Worm (Caenorhabditis elegans) whole organism, early embryonic: Measurements from ENCODE around the gene Y51H4A.24.

Experiments used
- B0310.2 ChIP-seq: sonication (generic microtip); optimal IDR thresholded peaks from 2 replicates; lab custom pipeline; 2016; ENCODE audit warnings: mild to moderate bottlenecking, missing genetic modification characterization, missing compliant biosample characterization
- aly-1 ChIP-seq: sonication (generic microtip); optimal IDR thresholded peaks from 2 replicates; lab custom pipeline; 2016; ENCODE audit warnings: missing genetic modification characterization, missing compliant biosample characterization
- ama-1 ChIP-seq: fragments of 150-350 bp; optimal IDR thresholded peaks from 2 replicates; lab custom pipeline; 2014
- ceh-13 ChIP-seq: fragments of 200-800 bp; sonication (Bioruptor generic); optimal IDR thresholded peaks from 2 replicates; lab custom pipeline; 2018; ENCODE audit warnings: mild to moderate bottlenecking, missing genetic modification characterization, missing compliant biosample characterization
- flt-1 ChIP-seq: fragments of 200-800 bp; sonication (Bioruptor generic); IDR thresholded peaks from 2 replicates; pipeline ENCODE4 v1.3.6; 2022; ENCODE audit warnings: missing genetic modification characterization, missing compliant biosample characterization
- hmbx-1 ChIP-seq: sonication (generic microtip); optimal IDR thresholded peaks from 2 replicates; lab custom pipeline; 2016; ENCODE audit warnings: mild to moderate bottlenecking, missing genetic modification characterization, missing compliant biosample characterization
- hmg-4 ChIP-seq: fragments of 200-800 bp; sonication (Bioruptor generic); optimal IDR thresholded peaks from 2 replicates; lab custom pipeline; 2018; ENCODE audit warnings: mild to moderate bottlenecking, missing genetic modification characterization, missing compliant biosample characterization
- pes-1 ChIP-seq: fragments of 200-800 bp; sonication (Bioruptor generic); IDR thresholded peaks from 2 replicates; pipeline ENCODE4 v1.3.6; 2022; ENCODE audit warnings: missing genetic modification reagents, missing genetic modification characterization, missing compliant biosample characterization
- scrt-1 ChIP-seq: fragments of 200-800 bp; sonication (Bioruptor generic); IDR thresholded peaks from 2 replicates; pipeline ENCODE4 v1.3.6; 2022; ENCODE audit warnings: missing genetic modification characterization, missing compliant biosample characterization
- sea-1 ChIP-seq: fragments of 200-800 bp; sonication (Bioruptor generic); conservative IDR thresholded peaks from 2 replicates; pipeline ENCODE4 v1.3.6; 2022; ENCODE audit warnings: missing genetic modification characterization, missing compliant biosample characterization
- tbx-11 ChIP-seq: fragments of 200-800 bp; sonication (Bioruptor generic); IDR thresholded peaks from 2 replicates; pipeline ENCODE4 v1.3.6; 2022; ENCODE audit warnings: missing genetic modification characterization, missing compliant biosample characterization
- tbx-37 ChIP-seq: fragments of 200-800 bp; sonication (Bioruptor generic); conservative IDR thresholded peaks from 2 replicates; pipeline ENCODE4 v1.3.6; 2022; ENCODE audit warnings: missing genetic modification reagents, missing genetic modification characterization, missing compliant biosample characterization
- tra-4 ChIP-seq: sonication (generic microtip); optimal IDR thresholded peaks from 2 replicates; lab custom pipeline; 2017; ENCODE audit warnings: missing genetic modification characterization, missing compliant biosample characterization

- TF ChIP-seq aly-1 (no peak), B0310.2 (no peak), pes-1 (GFP tag; lab: Robert Waterston, UW) (no peak), ama-1 (no peak), tbx-11 (GFP tag; lab: Robert Waterston, UW) (no peak), tbx-37 (GFP tag; lab: Robert Waterston, UW) (no peak), ceh-13 (GFP tag; lab: Kevin White, UChicago) (no peak), flt-1 (GFP tag; lab: Robert Waterston, UW) (no peak), hmbx-1 (no peak), tra-4 (tag; lab: Kevin White, UChicago) (no peak), hmg-4 (no peak), sea-1 (GFP tag; lab: Robert Waterston, UW) (no peak), scrt-1 (GFP tag; lab: Robert Waterston, UW) (no peak)
These were observed at the start of gene Y51H4A.24 for ce11 chrIV:16740769-16741168.
